Worm (Caenorhabditis elegans) whole organism, late embryonic: ENCODE data around the gene lgc-25.
A peak's percentile ranks its signal among the peaks of the same experiment; 100 is the strongest.

ENCODE experiments used
- C38D4.7 ChIP-seq: fragments of 200-800 bp; sonication (Bioruptor generic); optimal IDR thresholded peaks from 2 replicates; lab custom pipeline; 2018; ENCODE audit warnings: mild to moderate bottlenecking, missing genetic modification characterization, moderate library complexity, missing compliant biosample characterization
- K02D7.2 ChIP-seq: sonication (generic microtip); optimal IDR thresholded peaks from 2 replicates; lab custom pipeline; 2017; ENCODE audit warnings: mild to moderate bottlenecking, missing genetic modification characterization, missing compliant biosample characterization
- Y22D7AL.16 ChIP-seq: sonication (generic microtip); optimal IDR thresholded peaks from 2 replicates; lab custom pipeline; 2016; ENCODE audit warnings: missing genetic modification characterization, missing compliant biosample characterization
- ama-1 ChIP-seq: fragments of 150-350 bp; optimal IDR thresholded peaks from 2 replicates; lab custom pipeline; 2014
- ceh-14 ChIP-seq: sonication (generic microtip); optimal IDR thresholded peaks from 2 replicates; lab custom pipeline; 2016; ENCODE audit warnings: missing genotype, missing genetic modification characterization, missing compliant biosample characterization
- ceh-19 ChIP-seq: fragments of 200-800 bp; sonication (Bioruptor generic); optimal IDR thresholded peaks from 2 replicates; lab custom pipeline; 2018; ENCODE audit warnings: mild to moderate bottlenecking, missing genetic modification characterization, missing compliant biosample characterization
- ceh-24 ChIP-seq: sonication (generic microtip); optimal IDR thresholded peaks from 2 replicates; lab custom pipeline; 2016; ENCODE audit warnings: mild to moderate bottlenecking, missing genetic modification characterization, missing compliant biosample characterization
- ceh-31 ChIP-seq: sonication (generic microtip); optimal IDR thresholded peaks from 2 replicates; lab custom pipeline; 2016; ENCODE audit warnings: missing genetic modification characterization, missing compliant biosample characterization
- ceh-34 ChIP-seq: sonication (generic microtip); optimal IDR thresholded peaks from 2 replicates; lab custom pipeline; 2016; ENCODE audit warnings: mild to moderate bottlenecking, missing genetic modification characterization, missing compliant biosample characterization
- ceh-45 ChIP-seq: fragments of 200-800 bp; sonication (Bioruptor generic); IDR thresholded peaks from 2 replicates; pipeline ENCODE4 v1.3.6; 2022; ENCODE audit warnings: missing genetic modification reagents, missing genetic modification characterization, missing compliant biosample characterization
- elt-2 ChIP-seq: sonication (generic microtip); optimal IDR thresholded peaks from 2 replicates; lab custom pipeline; 2016; ENCODE audit warnings: missing genetic modification reagents, missing genetic modification characterization, missing compliant biosample characterization
- ets-4 ChIP-seq: sonication (generic microtip); optimal IDR thresholded peaks from 2 replicates; lab custom pipeline; 2016; ENCODE audit warnings: missing genetic modification characterization, missing compliant biosample characterization
- fax-1 ChIP-seq: sonication (generic microtip); optimal IDR thresholded peaks from 2 replicates; lab custom pipeline; 2016; ENCODE audit warnings: missing genotype, missing genetic modification characterization, missing compliant biosample characterization
- fkh-10 ChIP-seq: fragments of 150-350 bp; optimal IDR thresholded peaks from 2 replicates; lab custom pipeline; 2014; ENCODE audit warnings: missing biosample characterization, missing genetic modification reagents, missing genetic modification characterization
- gmeb-2 ChIP-seq: sonication (generic microtip); optimal IDR thresholded peaks from 2 replicates; lab custom pipeline; 2016; ENCODE audit warnings: missing genetic modification characterization, inconsistent platforms, missing compliant biosample characterization
- hlh-13 ChIP-seq: fragments of 200-800 bp; sonication (Bioruptor generic); optimal IDR thresholded peaks from 2 replicates; lab custom pipeline; 2018; ENCODE audit warnings: mild to moderate bottlenecking, missing genetic modification characterization, missing compliant biosample characterization
- hlh-15 ChIP-seq: sonication (generic microtip); optimal IDR thresholded peaks from 2 replicates; lab custom pipeline; 2016; ENCODE audit warnings: missing genetic modification characterization, missing compliant biosample characterization
- hlh-30 ChIP-seq: sonication (generic microtip); optimal IDR thresholded peaks from 2 replicates; lab custom pipeline; 2017; ENCODE audit warnings: antibody characterized with exemption, missing genetic modification characterization, missing compliant biosample characterization; ENCODE audit not compliant: insufficient read depth
- lin-11 ChIP-seq: fragments of 200-800 bp; sonication (Bioruptor generic); optimal IDR thresholded peaks from 2 replicates; lab custom pipeline; 2018; ENCODE audit warnings: mild to moderate bottlenecking, missing genetic modification characterization, missing compliant biosample characterization
- mec-3 ChIP-seq: sonication (generic microtip); optimal IDR thresholded peaks from 2 replicates; lab custom pipeline; 2016; ENCODE audit warnings: borderline replicate concordance, missing genetic modification characterization, missing compliant biosample characterization
- nfya-1 ChIP-seq: sonication (generic microtip); optimal IDR thresholded peaks from 2 replicates; lab custom pipeline; 2017; ENCODE audit warnings: missing genetic modification characterization, mild to moderate bottlenecking, missing compliant biosample characterization, antibody characterized with exemption, moderate library complexity
- nhr-232 ChIP-seq: sonication (generic microtip); optimal IDR thresholded peaks from 2 replicates; lab custom pipeline; 2016; ENCODE audit warnings: missing genetic modification characterization, missing compliant biosample characterization
- odd-2 ChIP-seq: sonication (generic microtip); optimal IDR thresholded peaks from 2 replicates; lab custom pipeline; 2017; ENCODE audit warnings: antibody characterized with exemption, mild to moderate bottlenecking, missing genetic modification characterization, missing compliant biosample characterization
- pat-9 ChIP-seq: fragments of 200-800 bp; sonication (Bioruptor generic); optimal IDR thresholded peaks from 2 replicates; lab custom pipeline; 2018; ENCODE audit warnings: mild to moderate bottlenecking, missing genetic modification characterization, moderate library complexity, missing compliant biosample characterization
- pax-1 ChIP-seq: fragments of 150-350 bp; optimal IDR thresholded peaks from 2 replicates; lab custom pipeline; 2014; ENCODE audit warnings: missing biosample characterization, missing genetic modification characterization
- pha-2 ChIP-seq: sonication (generic microtip); optimal IDR thresholded peaks from 2 replicates; lab custom pipeline; 2017; ENCODE audit warnings: mild to moderate bottlenecking, missing genetic modification characterization, missing compliant biosample characterization
- pqm-1 ChIP-seq: sonication (generic microtip); optimal IDR thresholded peaks from 2 replicates; lab custom pipeline; 2016; ENCODE audit warnings: missing genetic modification characterization, missing compliant biosample characterization
- pros-1 ChIP-seq: fragments of 150-350 bp; optimal IDR thresholded peaks from 2 replicates; lab custom pipeline; 2014; ENCODE audit warnings: missing biosample characterization, missing genetic modification reagents, missing genetic modification characterization
- sdc-2 ChIP-seq: sonication (generic microtip); optimal IDR thresholded peaks from 2 replicates; lab custom pipeline; 2016; ENCODE audit warnings: missing genotype, missing genetic modification characterization, missing compliant biosample characterization
- sox-2 ChIP-seq: fragments of 200-800 bp; sonication (Bioruptor generic); IDR thresholded peaks from 2 replicates; pipeline ENCODE4 v1.3.6; 2022; ENCODE audit warnings: missing genetic modification reagents, missing genetic modification characterization, missing compliant biosample characterization
- tbx-2 ChIP-seq: sonication (generic microtip); optimal IDR thresholded peaks from 2 replicates; lab custom pipeline; 2016; ENCODE audit warnings: missing genetic modification characterization, missing compliant biosample characterization

Gene lgc-25

DNA sequence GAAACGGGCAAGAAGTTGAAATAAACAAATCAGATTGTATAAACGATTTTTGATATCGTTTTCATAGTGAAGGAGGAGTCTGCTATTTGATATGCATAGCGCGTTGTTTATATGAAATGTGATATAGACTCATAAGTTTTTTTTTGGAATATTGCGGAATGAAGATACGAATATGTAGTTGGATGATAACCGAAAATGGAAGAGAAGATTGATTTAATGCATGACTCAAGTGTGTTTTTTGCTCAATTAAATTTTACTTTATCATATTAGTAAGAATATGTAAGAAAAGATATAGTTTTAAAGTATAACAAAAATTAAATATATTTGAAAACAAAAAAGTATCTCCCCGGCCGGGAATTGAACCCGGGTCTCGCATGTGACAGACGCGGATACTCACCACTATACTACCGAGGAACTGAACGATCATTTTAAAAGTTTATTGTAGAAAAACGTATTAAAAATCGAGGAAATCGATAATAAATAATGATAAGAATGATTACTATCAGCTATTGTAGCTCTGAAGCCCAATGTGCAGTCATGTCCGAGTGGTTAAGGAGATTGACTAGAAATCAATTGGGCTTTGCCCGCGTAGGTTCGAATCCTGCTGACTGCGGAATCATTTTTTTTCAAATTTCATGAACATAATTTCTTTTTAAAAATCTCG lies at the start of gene lgc-25:
TSS of gene lgc-25 (minus strand) at position 51 of the 664 bp plus-strand sequence.
- no peak for TF ChIP-seq ceh-19 (GFP tag; lab: Kevin White, UChicago)
- no peak for TF ChIP-seq ceh-31 (tag; lab: Kevin White, UChicago)
- TF ChIP-seq ceh-14 (tag; lab: Kevin White, UChicago) = no peak
- no peak for TF ChIP-seq gmeb-2 (tag; lab: Kevin White, UChicago)
- TF ChIP-seq pqm-1 (tag; lab: Kevin White, UChicago) = no peak
- TF ChIP-seq hlh-15 (tag; lab: Kevin White, UChicago) = no peak
- TF ChIP-seq ceh-34 (tag; lab: Kevin White, UChicago) = no peak
- TF ChIP-seq Y22D7AL.16 (tag; lab: Kevin White, UChicago) = no peak
- no peak for TF ChIP-seq nhr-232 (tag; lab: Kevin White, UChicago)
- TF ChIP-seq mec-3 = no peak
- TF ChIP-seq, all 69 proteins: peak for 0

- no peak for TF ChIP-seq pax-1 (tag; lab: Kevin White, UChicago)
- peak; percentile 75 for TF ChIP-seq elt-2 (tag; lab: Kevin White, UChicago)
- TF ChIP-seq, all 69 proteins: peak for 1
These were observed 46.4 kb upstream of the lgc-25 start, which contains the start of gene ceh-37 for ce11 chrX:14207942-14208341. TSS of gene ceh-37 (minus strand) at chrX:14208000.

DNA sequence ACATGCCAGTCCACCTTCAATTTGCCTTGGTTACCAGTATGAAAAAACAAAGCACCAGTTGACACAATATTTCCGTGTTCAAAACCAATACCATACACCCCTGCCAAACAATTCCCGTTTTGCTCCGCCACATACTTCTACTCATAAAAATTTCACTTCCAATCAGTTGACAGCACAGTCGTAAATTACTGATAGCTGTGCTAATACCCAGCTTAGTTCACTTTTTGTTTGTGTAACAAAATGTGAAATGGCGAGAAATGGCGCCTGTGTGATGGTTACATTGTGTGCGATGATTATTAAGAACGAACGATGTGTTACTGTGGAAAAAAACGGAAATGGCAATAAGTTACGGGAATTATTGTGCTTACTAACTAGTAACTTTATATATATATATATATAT lies 44.8 kb upstream of the lgc-25 start:
- TF ChIP-seq ceh-19 (GFP tag; lab: Kevin White, UChicago) = no peak
- TF ChIP-seq lin-11 = no peak
- no peak for TF ChIP-seq odd-2 (tag; lab: Kevin White, UChicago)
- no peak for TF ChIP-seq hlh-13 (GFP tag; lab: Kevin White, UChicago)

- no peak for TF ChIP-seq pax-1 (tag; lab: Kevin White, UChicago)
- no peak for TF ChIP-seq odd-2 (tag; lab: Kevin White, UChicago)
- TF ChIP-seq elt-2 (tag; lab: Kevin White, UChicago) = peak; percentile 60
- no peak for TF ChIP-seq hlh-30
- no peak for TF ChIP-seq pha-2 (tag; lab: Kevin White, UChicago)
These were observed 32.7 kb upstream of the lgc-25 start for ce11 chrX:14194251-14194650.

DNA sequence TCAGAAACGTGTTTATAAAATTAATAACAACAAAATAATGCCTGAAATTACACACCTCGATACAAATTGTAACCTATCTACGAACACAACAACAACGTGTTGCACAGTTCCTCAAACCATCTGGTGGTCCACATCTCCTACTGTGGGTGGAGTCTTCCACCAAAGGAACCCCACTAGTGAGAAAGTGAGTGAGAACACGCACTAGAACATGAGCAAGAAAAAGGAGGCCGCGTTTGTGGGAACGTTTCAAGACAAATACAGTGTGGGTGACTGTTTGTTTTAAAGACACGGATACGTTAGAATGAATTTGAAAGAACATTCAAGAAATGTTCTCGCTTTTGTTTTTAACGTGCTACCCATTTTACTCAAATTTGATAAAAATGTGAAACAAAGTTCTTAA lies 24.9 kb upstream of the lgc-25 start, which contains the start of gene ceh-36:
TSS of gene ceh-36 (minus strand) at position 101 of the 400 bp plus-strand sequence.
- no peak for TF ChIP-seq odd-2 (tag; lab: Kevin White, UChicago)
- TF ChIP-seq ets-4 (tag; lab: Kevin White, UChicago) = no peak
- TF ChIP-seq hlh-15 (tag; lab: Kevin White, UChicago) = no peak
- TF ChIP-seq pat-9 (tag; lab: Kevin White, UChicago) = no peak
- no peak for TF ChIP-seq pha-2 (tag; lab: Kevin White, UChicago)
- no peak for TF ChIP-seq fax-1 (tag; lab: Kevin White, UChicago)
- TF ChIP-seq fkh-10 (GFP tag; lab: Kevin White, UChicago) = no peak
- TF ChIP-seq tbx-2 (tag; lab: Kevin White, UChicago) = no peak

DNA sequence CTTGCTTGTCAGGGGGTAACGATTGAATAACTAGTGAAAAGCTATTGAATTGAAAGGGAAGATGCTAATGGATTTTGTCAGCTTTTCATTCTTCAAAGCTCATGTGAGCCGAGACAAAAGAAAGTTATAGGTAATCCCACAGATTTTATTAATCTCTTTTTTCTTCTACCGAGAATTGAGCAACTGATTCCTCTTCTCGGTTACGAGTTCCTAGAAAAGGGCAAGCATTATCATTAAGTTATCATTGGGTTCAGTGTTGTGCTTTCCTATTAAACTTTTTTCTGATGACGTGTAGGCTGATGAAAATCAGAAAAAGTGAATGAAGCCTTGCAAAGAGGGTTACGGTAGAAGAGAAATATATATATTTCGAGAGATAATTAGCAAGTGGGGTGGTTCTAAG lies 24.1 kb upstream of the lgc-25 start:
- no peak for TF ChIP-seq ama-1 (lab: Kevin White, UChicago)
- TF ChIP-seq ceh-19 (GFP tag; lab: Kevin White, UChicago) = no peak
- TF ChIP-seq ceh-45 (GFP tag; lab: Robert Waterston, UW) = no peak
- TF ChIP-seq sdc-2 (tag; lab: Kevin White, UChicago) = no peak
- no peak for TF ChIP-seq ceh-24 (tag; lab: Kevin White, UChicago)
- TF ChIP-seq K02D7.2 (tag; lab: Kevin White, UChicago) = no peak
- no peak for TF ChIP-seq sox-2 (GFP tag; lab: Robert Waterston, UW)
- TF ChIP-seq nhr-232 (tag; lab: Kevin White, UChicago) = no peak
- no peak for TF ChIP-seq C38D4.7 (GFP tag; lab: Kevin White, UChicago)
- no peak for TF ChIP-seq ets-4 (tag; lab: Kevin White, UChicago)
- no peak for TF ChIP-seq nfya-1
- TF ChIP-seq hlh-15 (tag; lab: Kevin White, UChicago) = no peak
- TF ChIP-seq pros-1 (tag; lab: Kevin White, UChicago) = no peak
